Worm (Caenorhabditis elegans): Measurements from ENCODE around the gene C44C1.1.

- TF ChIP-seq ama-1 (optimal IDR thresholded peaks at IDR 0.05), result no peak
- no peak for TF ChIP-seq ceh-82 (tag; optimal IDR thresholded peaks at IDR 0.05)
Measured at ce11 chrX:948783-949182, 31.8 kb upstream of the C44C1.1 start, which contains the start of gene sms-2.
